Worm (Caenorhabditis elegans): ENCODE measurements around the gene cul-4.
A peak's percentile ranks its signal among the peaks of the same experiment; 100 is the strongest.

The cul-4 gene

ce11 chrII:7340703-7341102, 38.8 kb downstream of the cul-4 start:
- no peak for TF ChIP-seq zag-1 (tag; optimal IDR thresholded peaks at IDR 0.05)
- no peak for TF ChIP-seq elt-1 (tag; optimal IDR thresholded peaks at IDR 0.05)
- TF ChIP-seq ceh-82 (tag; optimal IDR thresholded peaks at IDR 0.05): no peak
- no peak for TF ChIP-seq ztf-11 (tag; optimal IDR thresholded peaks at IDR 0.05)
- TF ChIP-seq blmp-1 (tag; optimal IDR thresholded peaks at IDR 0.05; ENCODE audit: insufficient read depth): no peak

- TF ChIP-seq sma-9 (GFP tag; optimal IDR thresholded peaks at IDR 0.05) (peak; percentile 30), sma-9 (tag; optimal IDR thresholded peaks at IDR 0.05) (no peak), lsy-2 (tag; optimal IDR thresholded peaks at IDR 0.05) (peak in 1 of 2 experiments; percentile 16), nhr-25 (tag; optimal IDR thresholded peaks at IDR 0.05) (peak; percentile 10), elt-1 (tag; optimal IDR thresholded peaks at IDR 0.05) (no peak), ceh-82 (tag; optimal IDR thresholded peaks at IDR 0.05) (no peak), crh-2 (tag; optimal IDR thresholded peaks at IDR 0.05) (peak; percentile 20)
Measured at ce11 chrII:7341572-7342303, 39.8 kb downstream of the cul-4 start.

DNA sequence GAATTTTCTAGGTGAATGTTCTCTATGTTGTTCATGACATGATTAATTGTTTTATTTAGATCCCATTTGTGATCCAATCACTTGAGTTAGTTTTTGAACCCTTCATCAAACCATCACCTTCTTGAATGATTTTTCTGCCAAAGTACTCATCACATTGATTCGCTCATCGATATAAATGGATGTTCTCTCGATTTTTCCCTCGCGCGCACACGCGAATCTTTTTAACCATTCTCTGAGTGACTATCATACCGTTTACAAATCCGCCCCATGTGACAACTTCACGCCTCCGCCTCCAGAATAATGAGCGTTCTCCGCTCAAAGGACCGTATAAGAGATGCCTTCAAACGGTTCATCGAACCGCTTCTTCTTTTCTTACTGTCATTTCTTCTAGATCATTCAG, 41.0 kb downstream of the cul-4 start:
- TF ChIP-seq ama-1 (optimal IDR thresholded peaks at IDR 0.05) (peak; percentile 60), nhr-129 (tag; optimal IDR thresholded peaks at IDR 0.05) (peak; percentile 38), nhr-25 (tag; optimal IDR thresholded peaks at IDR 0.05) (peak; percentile 33), sma-3 (GFP tag; optimal IDR thresholded peaks at IDR 0.05) (peak; percentile 49), sma-9 (GFP tag; optimal IDR thresholded peaks at IDR 0.05) (peak; percentile 80), sma-9 (tag; optimal IDR thresholded peaks at IDR 0.05) (no peak), dmd-4 (tag; optimal IDR thresholded peaks at IDR 0.05) (no peak), gmeb-1 (tag; optimal IDR thresholded peaks at IDR 0.05) (peak; percentile 23), mbf-1 (tag; optimal IDR thresholded peaks at IDR 0.05) (no peak), mdl-1 (tag; optimal IDR thresholded peaks at IDR 0.05) (peak in 1 of 2 experiments; percentile 82), lsy-2 (tag; optimal IDR thresholded peaks at IDR 0.05) (no peak), ztf-4 (tag; optimal IDR thresholded peaks at IDR 0.05) (no peak), lin-39 (tag; optimal IDR thresholded peaks at IDR 0.05) (no peak), crh-2 (tag; optimal IDR thresholded peaks at IDR 0.05) (peak; percentile 40), blmp-1 (tag; optimal IDR thresholded peaks at IDR 0.05; ENCODE audit: insufficient read depth) (peak; percentile 68)

- no peak for TF ChIP-seq mbf-1 (tag; optimal IDR thresholded peaks at IDR 0.05)
- no peak for TF ChIP-seq dmd-4 (tag; optimal IDR thresholded peaks at IDR 0.05)
- TF ChIP-seq lin-13 (GFP tag; optimal IDR thresholded peaks at IDR 0.05): no peak
- no peak for TF ChIP-seq C34F6.9 (tag; optimal IDR thresholded peaks at IDR 0.05)
- no peak for TF ChIP-seq sem-4 (tag; optimal IDR thresholded peaks at IDR 0.05)
- no peak for TF ChIP-seq lin-39 (tag; optimal IDR thresholded peaks at IDR 0.05)
- TF ChIP-seq elt-3 (tag; optimal IDR thresholded peaks at IDR 0.05): no peak
- TF ChIP-seq snpc-4 (tag; optimal IDR thresholded peaks at IDR 0.05): no peak
- TF ChIP-seq nhr-21 (tag; optimal IDR thresholded peaks at IDR 0.05): no peak
- no peak for TF ChIP-seq crh-2 (tag; optimal IDR thresholded peaks at IDR 0.05)
- no peak for TF ChIP-seq nhr-12 (tag; optimal IDR thresholded peaks at IDR 0.05)
- no peak for TF ChIP-seq fos-1 (tag; optimal IDR thresholded peaks at IDR 0.05)
- no peak for TF ChIP-seq nhr-129 (tag; optimal IDR thresholded peaks at IDR 0.05)
- no peak for TF ChIP-seq ceh-16 (tag; optimal IDR thresholded peaks at IDR 0.05)
- no peak for TF ChIP-seq ztf-1 (GFP tag; conservative IDR thresholded peaks at IDR 0.05)
- no peak for TF ChIP-seq peb-1 (tag; optimal IDR thresholded peaks at IDR 0.05)
- TF ChIP-seq unc-55 (GFP tag; optimal IDR thresholded peaks at IDR 0.05): no peak
Measured at ce11 chrII:7343668-7344067, 41.8 kb downstream of the cul-4 start.

- TF ChIP-seq ama-1 (optimal IDR thresholded peaks at IDR 0.05) (no peak), nhr-237 (tag; optimal IDR thresholded peaks at IDR 0.05) (no peak), crh-2 (tag; optimal IDR thresholded peaks at IDR 0.05) (peak; percentile 38), mdl-1 (tag; optimal IDR thresholded peaks at IDR 0.05) (no peak), aly-2 (tag; optimal IDR thresholded peaks at IDR 0.05) (no peak)
Measured at ce11 chrII:7345858-7346257, 44.0 kb downstream of the cul-4 start.
